Worm (Caenorhabditis elegans) whole organism, L4 larva: Measurements from ENCODE around the gene R160.10.

Experiments
- Y48G9A.11 ChIP-seq: fragments of 200-800 bp; sonication (Bioruptor generic); IDR thresholded peaks from 2 replicates; pipeline ENCODE4 v1.3.6; 2022; ENCODE audit warnings: missing genetic modification reagents, missing genetic modification characterization, missing compliant biosample characterization
- ces-1 ChIP-seq: fragments of 150-350 bp; sonication (generic microtip); optimal IDR thresholded peaks from 4 replicates; lab custom pipeline; 2014; ENCODE audit warnings: missing biosample characterization, missing genetic modification reagents, missing genetic modification characterization
- fkh-10 ChIP-seq: fragments of 150-350 bp; optimal IDR thresholded peaks from 2 replicates; lab custom pipeline; 2014; ENCODE audit warnings: missing biosample characterization, missing genetic modification reagents, missing genetic modification characterization

R160.10 gene

ce11 chrX:4317095-4317494, 50.2 kb downstream of the R160.10 start:
- TF ChIP-seq fkh-10 (GFP tag; lab: Kevin White, UChicago): peak; percentile 82
- peak; percentile 31 for TF ChIP-seq ces-1 (GFP tag; lab: Kevin White, UChicago)
- no peak for TF ChIP-seq Y48G9A.11
